Worm (Caenorhabditis elegans): ENCODE results near the gene mdt-30.

DNA sequence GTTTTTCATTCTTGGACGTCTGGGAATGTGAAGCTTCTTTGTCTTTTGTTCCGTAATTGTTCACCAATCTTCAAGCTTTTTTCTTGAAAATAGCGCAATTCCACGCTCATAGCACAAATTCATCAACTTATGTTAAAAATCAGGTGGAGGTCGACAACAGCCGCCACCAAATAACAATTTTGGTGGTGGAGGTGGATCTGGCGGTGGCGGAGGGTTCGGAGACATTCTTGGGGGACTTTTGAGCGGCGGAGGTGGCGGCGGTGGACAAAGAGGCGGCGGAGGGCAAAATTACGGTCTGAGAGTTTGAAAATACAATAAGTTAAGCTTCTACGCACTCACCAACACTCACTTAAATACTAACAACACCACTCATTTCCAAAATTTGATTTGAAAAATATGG lies 45.9 kb downstream of the mdt-30 start:
- no peak for TF ChIP-seq nhr-20 (tag; optimal IDR thresholded peaks at IDR 0.05)
- TF ChIP-seq alr-1 (tag; optimal IDR thresholded peaks at IDR 0.05; ENCODE audit: borderline replicate concordance): no peak
- no peak for TF ChIP-seq sox-4 (tag; optimal IDR thresholded peaks at IDR 0.05)

Data from whole organism, L1 larva.